Fruit fly (Drosophila melanogaster): ENCODE data around the gene CG3719.

CG3719 gene

DNA sequence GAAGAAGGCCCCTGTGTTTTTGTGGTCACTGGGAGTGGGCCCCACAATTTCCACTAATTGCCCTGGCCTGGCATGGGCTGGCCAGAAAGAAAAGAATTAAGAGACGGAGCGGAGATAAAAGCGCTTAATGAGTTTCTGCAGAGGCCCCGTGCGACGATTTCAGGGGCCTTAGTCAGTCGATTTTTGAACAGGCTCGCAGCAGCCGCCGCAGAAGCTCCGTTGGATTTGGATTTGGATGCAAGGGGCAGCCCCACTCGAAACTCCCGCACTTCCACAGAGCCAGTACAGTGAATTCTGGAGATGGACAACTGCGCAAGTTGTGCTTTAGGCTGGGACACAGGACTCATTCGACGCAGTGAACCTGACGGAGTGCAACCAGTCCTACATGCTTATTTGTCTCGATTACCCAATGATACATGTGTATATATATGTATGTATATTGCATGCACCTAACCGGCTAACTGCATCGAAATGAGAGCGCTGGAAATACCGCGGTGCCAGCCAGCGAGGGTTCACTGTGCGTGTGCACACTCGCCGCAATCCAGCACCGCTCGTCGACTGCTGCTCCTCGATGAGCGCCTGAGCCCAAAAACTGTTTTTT is 18.3 kb upstream of the CG3719 start (continued):
- peak; percentile 25; the same call in 1 of the 2 replicates for TF ChIP-seq Ravus (GFP tag; IDR thresholded peaks at IDR 0.05)
- no peak for TF ChIP-seq Dfd (GFP tag; optimal IDR thresholded peaks at IDR 0.05)
- peak; percentile 38 to 65 for TF ChIP-seq Hr51 (GFP tag; optimal IDR thresholded peaks at IDR 0.05)
- no peak for TF ChIP-seq p53 (GFP tag; optimal IDR thresholded peaks at IDR 0.05)
- no peak for TF ChIP-seq gcm2 (GFP tag; optimal IDR thresholded peaks at IDR 0.05)
- peak; percentile 40 for TF ChIP-seq Dad (GFP tag; optimal IDR thresholded peaks at IDR 0.05)
- peak; percentile 51 for TF ChIP-seq pnt (GFP tag; optimal IDR thresholded peaks at IDR 0.05)
- TF ChIP-seq NC2β (GFP tag; optimal IDR thresholded peaks at IDR 0.05), result no peak
- TF ChIP-seq bigmax (GFP tag; optimal IDR thresholded peaks at IDR 0.05), result no peak
- peak; percentile 64 for TF ChIP-seq CG6272 (GFP tag; IDR thresholded peaks at IDR 0.05)
- peak; percentile 65 for TF ChIP-seq ken (GFP tag; IDR thresholded peaks at IDR 0.05)
- peak; percentile 79 for TF ChIP-seq CG2120 (GFP tag; optimal IDR thresholded peaks at IDR 0.05)
- TF ChIP-seq rib (GFP tag; IDR thresholded peaks at IDR 0.05), result no peak
- TF ChIP-seq Poxn (GFP tag; IDR thresholded peaks at IDR 0.05), result 0 out of 2 replicates have a peak, but pooled peaks have one; percentile 29
- TF ChIP-seq pzg (GFP tag; optimal IDR thresholded peaks at IDR 0.05), result no peak
- peak; percentile 17 for TF ChIP-seq CG33213 (GFP tag; optimal IDR thresholded peaks at IDR 0.05)
- no peak for TF ChIP-seq CG34224 (GFP tag; IDR thresholded peaks at IDR 0.05; ENCODE audit: partially characterized antibody)
- TF ChIP-seq CG1529 (GFP tag; optimal IDR thresholded peaks at IDR 0.05), result peak; percentile 28
- TF ChIP-seq Mrtf (GFP tag; IDR thresholded peaks at IDR 0.05), result peak; percentile 64; the same call in 2 of the 3 replicates
- peak; percentile 75 for TF ChIP-seq Chrac-16 (GFP tag; optimal IDR thresholded peaks at IDR 0.05)
- no peak for TF ChIP-seq CG7271 (tag; optimal IDR thresholded peaks at IDR 0.05)
- TF ChIP-seq ato (GFP tag; IDR thresholded peaks at IDR 0.05; ENCODE audit: partially characterized antibody), result no peak
- TF ChIP-seq ase (GFP tag; IDR thresholded peaks at IDR 0.05), result no peak; the same call in 1 of the 3 replicates
- no peak for TF ChIP-seq CG10321 (GFP tag; IDR thresholded peaks at IDR 0.05)
- TF ChIP-seq CG8290 (GFP tag; optimal IDR thresholded peaks at IDR 0.05), result peak; percentile 11
- peak in 1 of 2 experiments; percentile 89 for TF ChIP-seq CG8290 (tag; optimal IDR thresholded peaks at IDR 0.05)
- peak; percentile 28 for TF ChIP-seq CG9609 (GFP tag; optimal IDR thresholded peaks at IDR 0.05)
- peak; percentile 7 for TF ChIP-seq CG10267 (tag; optimal IDR thresholded peaks at IDR 0.05)
- TF ChIP-seq sna (GFP tag; IDR thresholded peaks at IDR 0.05; ENCODE audit: partially characterized antibody), result no peak
- peak; percentile 45; the same call in 1 of the 2 replicates for TF ChIP-seq onecut (GFP tag; IDR thresholded peaks at IDR 0.05)
- TF ChIP-seq pfk (GFP tag; optimal IDR thresholded peaks at IDR 0.05), result no peak
- no peak for TF ChIP-seq chm (GFP tag; IDR thresholded peaks at IDR 0.05)
- TF ChIP-seq Doc3 (GFP tag; IDR thresholded peaks at IDR 0.05; ENCODE audit: partially characterized antibody), result no peak
- no peak for TF ChIP-seq Vsx1 (GFP tag; optimal IDR thresholded peaks at IDR 0.05)
- TF ChIP-seq gem (tag; optimal IDR thresholded peaks at IDR 0.05), result peak; percentile 71
- no peak for TF ChIP-seq CG11723 (GFP tag; optimal IDR thresholded peaks at IDR 0.05)
- peak; percentile 47 for TF ChIP-seq dmrt11E (tag; optimal IDR thresholded peaks at IDR 0.05)
- peak; percentile 31 for TF ChIP-seq Atf3 (GFP tag; optimal IDR thresholded peaks at IDR 0.05)
- peak; percentile 67 for TF ChIP-seq danr (GFP tag; IDR thresholded peaks at IDR 0.05)
- peak; percentile 62 for TF ChIP-seq phol (tag; optimal IDR thresholded peaks at IDR 0.05)
- peak; percentile 67 for TF ChIP-seq dmrt99B (tag; optimal IDR thresholded peaks at IDR 0.05)
- no peak for TF ChIP-seq CG16779 (GFP tag; IDR thresholded peaks at IDR 0.05)
- TF ChIP-seq luna (GFP tag; optimal IDR thresholded peaks at IDR 0.05), result no peak
- TF ChIP-seq nmo (GFP tag; optimal IDR thresholded peaks at IDR 0.05), result peak; percentile 73
- peak; percentile 32; the same call in 1 of the 2 replicates for TF ChIP-seq klu (GFP tag; IDR thresholded peaks at IDR 0.05)
- TF ChIP-seq CG8388 (GFP tag; optimal IDR thresholded peaks at IDR 0.05), result peak; percentile 29
- no peak for TF ChIP-seq sim (GFP tag; IDR thresholded peaks at IDR 0.05)
- peak; percentile 58; the same call in 1 of the 2 replicates for TF ChIP-seq ssp (GFP tag; IDR thresholded peaks at IDR 0.05)
- peak; percentile 51 for TF ChIP-seq CG13775 (GFP tag; optimal IDR thresholded peaks at IDR 0.05)
- no peak for TF ChIP-seq exex (tag; optimal IDR thresholded peaks at IDR 0.05)

All from whole organism, embryonic.